Worm (Caenorhabditis elegans) whole organism, early embryonic: Measurements from ENCODE around the gene dcap-2.

ENCODE experiments used
- B0310.2 ChIP-seq: sonication (generic microtip); optimal IDR thresholded peaks from 2 replicates; lab custom pipeline; 2016; ENCODE audit warnings: mild to moderate bottlenecking, missing genetic modification characterization, missing compliant biosample characterization
- aly-1 ChIP-seq: sonication (generic microtip); optimal IDR thresholded peaks from 2 replicates; lab custom pipeline; 2016; ENCODE audit warnings: missing genetic modification characterization, missing compliant biosample characterization
- ama-1 ChIP-seq: fragments of 150-350 bp; optimal IDR thresholded peaks from 2 replicates; lab custom pipeline; 2014
- ceh-36 ChIP-seq: sonication (generic microtip); optimal IDR thresholded peaks from 2 replicates; lab custom pipeline; 2016; ENCODE audit warnings: missing genetic modification characterization, inconsistent platforms, missing compliant biosample characterization
- flt-1 ChIP-seq: fragments of 200-800 bp; sonication (Bioruptor generic); IDR thresholded peaks from 2 replicates; pipeline ENCODE4 v1.3.6; 2022; ENCODE audit warnings: missing genetic modification characterization, missing compliant biosample characterization
- hmbx-1 ChIP-seq: sonication (generic microtip); optimal IDR thresholded peaks from 2 replicates; lab custom pipeline; 2016; ENCODE audit warnings: mild to moderate bottlenecking, missing genetic modification characterization, missing compliant biosample characterization
- hnd-1 ChIP-seq: sonication (generic microtip); optimal IDR thresholded peaks from 2 replicates; lab custom pipeline; 2016; ENCODE audit warnings: missing genetic modification characterization, missing compliant biosample characterization
- sea-1 ChIP-seq: fragments of 200-800 bp; sonication (Bioruptor generic); conservative IDR thresholded peaks from 2 replicates; pipeline ENCODE4 v1.3.6; 2022; ENCODE audit warnings: missing genetic modification characterization, missing compliant biosample characterization
- tra-4 ChIP-seq: sonication (generic microtip); optimal IDR thresholded peaks from 2 replicates; lab custom pipeline; 2017; ENCODE audit warnings: missing genetic modification characterization, missing compliant biosample characterization

ce11 chrIV:13554350-13554749 lies 32.7 kb upstream of the dcap-2 start:
- TF ChIP-seq flt-1 (GFP tag; lab: Robert Waterston, UW) (no peak), ama-1 (lab: Kevin White, UChicago) (no peak), aly-1 (tag; lab: Kevin White, UChicago) (no peak), hmbx-1 (tag; lab: Kevin White, UChicago) (no peak), sea-1 (no peak), tra-4 (tag; lab: Kevin White, UChicago) (no peak), B0310.2 (tag; lab: Kevin White, UChicago) (no peak), hnd-1 (tag; lab: Kevin White, UChicago) (no peak), ceh-36 (tag; lab: Kevin White, UChicago) (no peak)
